Fruit fly (Drosophila melanogaster): ENCODE results near the gene CG7102.

The CG7102 gene

DNA sequence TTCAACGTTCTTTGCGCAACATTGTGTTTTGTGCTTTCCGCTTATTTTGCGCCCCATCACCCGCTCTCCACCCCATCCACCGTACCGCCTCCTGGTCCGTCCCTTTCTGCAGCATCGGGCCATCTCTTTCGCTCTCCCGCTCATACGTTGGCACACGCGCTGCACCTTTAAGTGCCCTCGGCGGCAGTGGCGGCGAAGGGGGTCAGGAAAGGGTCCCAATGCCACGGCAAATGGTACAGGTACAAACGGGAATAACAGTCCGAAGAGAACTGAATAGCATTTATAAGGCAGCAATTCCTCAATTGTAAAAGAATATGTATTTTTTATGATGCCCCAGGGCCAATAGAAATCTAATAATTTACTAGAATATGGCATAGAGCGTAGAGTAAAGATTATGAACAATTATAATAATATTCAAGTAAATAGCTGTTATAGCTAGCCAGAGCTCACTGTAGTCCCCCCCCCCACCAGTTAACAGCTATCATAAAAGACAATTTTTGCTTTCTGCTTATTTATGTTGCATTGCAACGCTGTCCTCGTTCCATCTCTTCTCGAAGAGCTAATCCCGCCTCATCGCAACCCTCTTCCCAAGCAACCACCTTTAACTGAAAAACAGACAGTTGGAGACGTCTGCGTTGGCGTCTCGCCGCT lies 24.0 kb upstream of the CG7102 start (continued):
- TF ChIP-seq Hr4 (GFP tag; optimal IDR thresholded peaks at IDR 0.05) (no peak), fd85E (GFP tag; optimal IDR thresholded peaks at IDR 0.05) (no peak), Eip78C (GFP tag) (peak; percentile 68), Sox15 (GFP tag; optimal IDR thresholded peaks at IDR 0.05) (no peak), CG6792 (GFP tag; optimal IDR thresholded peaks at IDR 0.05) (peak; percentile 42), CG3919 (GFP tag; optimal IDR thresholded peaks at IDR 0.05) (no peak), CG11762 (GFP tag; optimal IDR thresholded peaks at IDR 0.05; ENCODE audit: insufficient read depth) (no peak), Met (GFP tag; optimal IDR thresholded peaks at IDR 0.05) (peak; percentile 83), CG8319 (GFP tag; optimal IDR thresholded peaks at IDR 0.05) (no peak), vri (GFP tag; optimal IDR thresholded peaks at IDR 0.05) (no peak), topi (GFP tag; optimal IDR thresholded peaks at IDR 0.05) (no peak), CG8632 (GFP tag; optimal IDR thresholded peaks at IDR 0.05) (peak; percentile 33), CG10631 (GFP tag; optimal IDR thresholded peaks at IDR 0.05) (peak; percentile 41), ss (GFP tag; optimal IDR thresholded peaks at IDR 0.05) (peak; percentile 42 to 46), CG9139 (GFP tag; optimal IDR thresholded peaks at IDR 0.05) (no peak), CG6808 (GFP tag; optimal IDR thresholded peaks at IDR 0.05) (peak; percentile 38), eg (GFP tag; IDR thresholded peaks at IDR 0.05) (no peak), CG15336 (GFP tag; IDR thresholded peaks at IDR 0.05) (no peak), CG7368 (GFP tag; optimal IDR thresholded peaks at IDR 0.05) (no peak), net (GFP tag; optimal IDR thresholded peaks at IDR 0.05) (no peak), Smox (GFP tag; optimal IDR thresholded peaks at IDR 0.05) (peak; percentile 39), Ets96B (tag; optimal IDR thresholded peaks at IDR 0.05) (peak; percentile 64), acj6 (GFP tag; optimal IDR thresholded peaks at IDR 0.05) (peak; percentile 50), Ets21C (GFP tag; optimal IDR thresholded peaks at IDR 0.05) (peak; percentile 17), CG4318 (GFP tag; optimal IDR thresholded peaks at IDR 0.05) (no peak), CG31627 (GFP tag; optimal IDR thresholded peaks at IDR 0.05) (peak; percentile 56), CG6163 (GFP tag; IDR thresholded peaks at IDR 0.05) (0 out of 3 replicates have a peak, but pooled peaks have one; percentile 27), CG1621 (tag; optimal IDR thresholded peaks at IDR 0.05) (peak; percentile 58), Hr39 (GFP tag; optimal IDR thresholded peaks at IDR 0.05) (peak; percentile 44), fd59A (GFP tag; optimal IDR thresholded peaks at IDR 0.05) (peak; percentile 68), dsx (GFP tag; optimal IDR thresholded peaks at IDR 0.05; ENCODE audit: poor library complexity, severe bottlenecking) (peak; percentile 99)

DNA sequence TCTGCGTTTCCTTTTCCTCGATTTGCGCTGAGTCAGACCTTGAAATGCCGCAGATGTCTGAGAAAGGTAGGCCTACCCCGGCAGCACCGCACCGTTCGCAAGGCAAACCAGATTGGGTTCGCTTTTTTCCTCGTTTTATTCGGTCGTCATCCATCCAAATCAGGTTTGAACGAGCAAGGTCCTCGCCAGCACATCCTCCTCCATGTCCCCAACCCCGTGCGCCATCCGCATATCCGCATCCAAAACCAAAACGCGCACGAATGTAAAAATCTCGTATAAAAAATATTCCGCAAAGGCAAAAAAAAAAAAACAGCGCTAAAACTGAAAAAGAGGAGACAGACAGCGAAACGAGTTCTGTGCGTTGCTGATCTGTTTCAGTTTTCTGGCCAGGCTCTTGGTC lies 22.5 kb upstream of the CG7102 start:
- peak; percentile 49 for TF ChIP-seq Lpt (GFP tag; optimal IDR thresholded peaks at IDR 0.05)
- no peak for TF ChIP-seq svp (GFP tag)
- no peak for TF ChIP-seq CG3032 (tag; optimal IDR thresholded peaks at IDR 0.05)
- TF ChIP-seq ss (GFP tag; optimal IDR thresholded peaks at IDR 0.05), result peak; percentile 70 to 86
- 0 out of 3 replicates have a peak, but pooled peaks have one; percentile 42 for TF ChIP-seq CG8119 (GFP tag; IDR thresholded peaks at IDR 0.05)
- peak; percentile 73 for TF ChIP-seq dsx (GFP tag; optimal IDR thresholded peaks at IDR 0.05; ENCODE audit: poor library complexity, severe bottlenecking)
- no peak for TF ChIP-seq Sox102F (GFP tag; optimal IDR thresholded peaks at IDR 0.05)
- peak; percentile 65 for TF ChIP-seq CG9139 (GFP tag; optimal IDR thresholded peaks at IDR 0.05)
- TF ChIP-seq Eip93F (GFP tag; optimal IDR thresholded peaks at IDR 0.05), result peak; percentile 45
- peak; percentile 48 for TF ChIP-seq CG1621 (tag; optimal IDR thresholded peaks at IDR 0.05)
- peak; percentile 39 for TF ChIP-seq CG6808 (GFP tag; optimal IDR thresholded peaks at IDR 0.05)
- peak; percentile 20 for TF ChIP-seq fd59A (GFP tag; optimal IDR thresholded peaks at IDR 0.05)
- TF ChIP-seq eg (GFP tag; IDR thresholded peaks at IDR 0.05), result peak; percentile 44; the same call in 2 of the 3 replicates
- TF ChIP-seq CG10669 (GFP tag; optimal IDR thresholded peaks at IDR 0.05), result peak; percentile 39
- TF ChIP-seq vri (GFP tag; optimal IDR thresholded peaks at IDR 0.05), result no peak
- TF ChIP-seq CG6276 (GFP tag; optimal IDR thresholded peaks at IDR 0.05), result peak; percentile 32
- TF ChIP-seq CG34406 (GFP tag; optimal IDR thresholded peaks at IDR 0.05), result peak; percentile 28
- peak; percentile 25 for TF ChIP-seq CG7368 (GFP tag; optimal IDR thresholded peaks at IDR 0.05)
- peak; percentile 1 for TF ChIP-seq spab (GFP tag; optimal IDR thresholded peaks at IDR 0.05)
- no peak for TF ChIP-seq Hr4 (GFP tag; optimal IDR thresholded peaks at IDR 0.05)
- no peak for TF ChIP-seq Sox15 (GFP tag; optimal IDR thresholded peaks at IDR 0.05)
- peak; percentile 9 for TF ChIP-seq CG8632 (GFP tag; optimal IDR thresholded peaks at IDR 0.05)
- no peak for TF ChIP-seq CG8319 (GFP tag; optimal IDR thresholded peaks at IDR 0.05)
- peak; percentile 5 for TF ChIP-seq CG3919 (GFP tag; optimal IDR thresholded peaks at IDR 0.05)
- TF ChIP-seq CG16779 (tag; optimal IDR thresholded peaks at IDR 0.05), result peak; percentile 47
- TF ChIP-seq net (GFP tag; optimal IDR thresholded peaks at IDR 0.05), result peak; percentile 54
- peak; percentile 23 for TF ChIP-seq Blimp-1 (GFP tag; optimal IDR thresholded peaks at IDR 0.05)
- TF ChIP-seq salr (GFP tag; optimal IDR thresholded peaks at IDR 0.05), result no peak
- peak; percentile 43 for TF ChIP-seq Ets96B (tag; optimal IDR thresholded peaks at IDR 0.05)
- TF ChIP-seq CG6163 (GFP tag; IDR thresholded peaks at IDR 0.05), result peak; percentile 64; the same call in 2 of the 3 replicates
- TF ChIP-seq Gug (GFP tag; IDR thresholded peaks at IDR 0.05), result 0 out of 2 replicates have a peak, but pooled peaks have one; percentile 11
- TF ChIP-seq Eip75B (GFP tag; optimal IDR thresholded peaks at IDR 0.05), result peak; percentile 46
- peak; percentile 6 for TF ChIP-seq achi (GFP tag; optimal IDR thresholded peaks at IDR 0.05)

Measured in whole organism, prepupa.